Worm (Caenorhabditis elegans) whole organism, mixed stage, embryonic: Measurements from ENCODE around the gene nhr-54.

Experiments used
- M03D4.4 ChIP-seq: sonication (generic microtip); optimal IDR thresholded peaks from 2 replicates; lab custom pipeline; 2017; ENCODE audit warnings: mild to moderate bottlenecking, missing genetic modification characterization, missing compliant biosample characterization
- bed-3 ChIP-seq: fragments of 200-800 bp; sonication (Bioruptor generic); optimal IDR thresholded peaks from 3 replicates; lab custom pipeline; 2018; ENCODE audit warnings: mild to moderate bottlenecking, missing genetic modification characterization, moderate library complexity, missing compliant biosample characterization
- blmp-1 ChIP-seq: fragments of 150-350 bp; optimal IDR thresholded peaks from 2 replicates; lab custom pipeline; 2014; ENCODE audit warnings: missing biosample characterization, missing genetic modification characterization
- ceh-39 ChIP-seq: fragments of 150-350 bp; optimal IDR thresholded peaks from 2 replicates; lab custom pipeline; 2014; ENCODE audit warnings: missing biosample characterization, missing genetic modification characterization
- ceh-43 ChIP-seq: fragments of 200-800 bp; sonication (Bioruptor generic); optimal IDR thresholded peaks from 2 replicates; lab custom pipeline; 2018; ENCODE audit warnings: mild to moderate bottlenecking, missing genetic modification characterization, moderate library complexity, missing compliant biosample characterization
- ceh-83 ChIP-seq: fragments of 200-800 bp; sonication (Bioruptor generic); optimal IDR thresholded peaks from 2 replicates; lab custom pipeline; 2018; ENCODE audit warnings: mild to moderate bottlenecking, missing genetic modification characterization, missing compliant biosample characterization
- ces-1 ChIP-seq: fragments of 150-350 bp; optimal IDR thresholded peaks from 2 replicates; lab custom pipeline; 2014; ENCODE audit warnings: missing biosample characterization, missing genetic modification reagents, missing genetic modification characterization
- cnd-1 ChIP-seq: fragments of 200-800 bp; sonication (Bioruptor generic); optimal IDR thresholded peaks from 2 replicates; lab custom pipeline; 2018; ENCODE audit warnings: mild to moderate bottlenecking, missing genetic modification characterization, missing compliant biosample characterization
- drap-1 ChIP-seq: fragments of 200-800 bp; sonication (Bioruptor generic); optimal IDR thresholded peaks from 3 replicates; lab custom pipeline; 2018; ENCODE audit warnings: mild to moderate bottlenecking, missing genetic modification characterization, missing compliant biosample characterization
- elt-1 ChIP-seq: sonication (generic microtip); optimal IDR thresholded peaks from 2 replicates; lab custom pipeline; 2017; ENCODE audit warnings: missing genetic modification characterization, mild to moderate bottlenecking, missing compliant biosample characterization, antibody characterized with exemption, moderate library complexity, borderline replicate concordance; ENCODE audit not compliant: insufficient read depth
- elt-3 ChIP-seq: fragments of 150-350 bp; optimal IDR thresholded peaks from 2 replicates; lab custom pipeline; 2014; ENCODE audit warnings: missing biosample characterization, missing genetic modification characterization
- flh-1 ChIP-seq: fragments of 200-800 bp; sonication (Bioruptor generic); optimal IDR thresholded peaks from 2 replicates; lab custom pipeline; 2018; ENCODE audit warnings: mild to moderate bottlenecking, missing genetic modification characterization, moderate library complexity, missing compliant biosample characterization
- ham-2 ChIP-seq: fragments of 200-800 bp; sonication (Bioruptor generic); optimal IDR thresholded peaks from 2 replicates; lab custom pipeline; 2018; ENCODE audit warnings: mild to moderate bottlenecking, missing genetic modification characterization, missing compliant biosample characterization
- hlh-1 ChIP-seq: fragments of 150-350 bp; optimal IDR thresholded peaks from 2 replicates; lab custom pipeline; 2014; ENCODE audit warnings: missing biosample characterization, missing genetic modification reagents, missing genetic modification characterization
- lin-13 ChIP-seq: fragments of 150-350 bp; optimal IDR thresholded peaks from 2 replicates; lab custom pipeline; 2014; ENCODE audit warnings: missing biosample characterization, missing genetic modification characterization
- lin-32 ChIP-seq: fragments of 200-800 bp; sonication (Bioruptor generic); optimal IDR thresholded peaks from 2 replicates; lab custom pipeline; 2018; ENCODE audit warnings: mild to moderate bottlenecking, missing genetic modification characterization, missing compliant biosample characterization
- lsy-2 ChIP-seq: fragments of 150-350 bp; optimal IDR thresholded peaks from 2 replicates; lab custom pipeline; 2014; ENCODE audit warnings: missing biosample characterization, missing genetic modification characterization
- mab-5 ChIP-seq: fragments of 150-350 bp; optimal IDR thresholded peaks from 2 replicates; lab custom pipeline; 2014; ENCODE audit warnings: missing biosample characterization, missing genetic modification characterization
- mep-1 ChIP-seq: fragments of 150-350 bp; optimal IDR thresholded peaks from 2 replicates; lab custom pipeline; 2017; ENCODE audit warnings: missing biosample characterization, missing genetic modification reagents, missing genetic modification characterization, inconsistent platforms
- mls-2 ChIP-seq: sonication (generic microtip); optimal IDR thresholded peaks from 2 replicates; lab custom pipeline; 2016; ENCODE audit warnings: mild to moderate bottlenecking, missing genetic modification characterization, moderate library complexity, missing compliant biosample characterization
- nhr-12 ChIP-seq: fragments of 150-350 bp; optimal IDR thresholded peaks from 2 replicates; lab custom pipeline; 2014; ENCODE audit warnings: missing biosample characterization, missing genetic modification characterization
- nhr-2 ChIP-seq: fragments of 150-350 bp; optimal IDR thresholded peaks from 2 replicates; lab custom pipeline; 2014; ENCODE audit warnings: missing biosample characterization, missing genetic modification characterization
- nhr-237 ChIP-seq: fragments of 150-350 bp; optimal IDR thresholded peaks from 2 replicates; lab custom pipeline; 2014; ENCODE audit warnings: missing biosample characterization, missing genetic modification characterization
- nhr-28 ChIP-seq: fragments of 150-350 bp; optimal IDR thresholded peaks from 2 replicates; lab custom pipeline; 2014; ENCODE audit warnings: missing biosample characterization, missing genetic modification characterization
- nhr-76 ChIP-seq: sonication (generic microtip); optimal IDR thresholded peaks from 2 replicates; lab custom pipeline; 2017; ENCODE audit warnings: missing biosample characterization, missing genetic modification characterization
- pha-4 ChIP-seq: fragments of 150-350 bp; optimal IDR thresholded peaks from 2 replicates; lab custom pipeline; 2018; ENCODE audit warnings: missing biosample characterization, missing genetic modification reagents, missing genetic modification characterization
- sem-2 ChIP-seq: fragments of 200-800 bp; sonication (Bioruptor generic); optimal IDR thresholded peaks from 2 replicates; lab custom pipeline; 2018; ENCODE audit warnings: mild to moderate bottlenecking, missing genetic modification characterization, missing compliant biosample characterization
- snpc-4 ChIP-seq: fragments of 150-350 bp; optimal IDR thresholded peaks from 2 replicates; lab custom pipeline; 2014; ENCODE audit warnings: missing biosample characterization, missing genetic modification characterization
- sptf-1 ChIP-seq: sonication (generic microtip); optimal IDR thresholded peaks from 2 replicates; lab custom pipeline; 2017; ENCODE audit warnings: mild to moderate bottlenecking, missing genetic modification characterization, moderate library complexity, missing compliant biosample characterization
- tbx-8 ChIP-seq: fragments of 200-800 bp; sonication (Bioruptor generic); optimal IDR thresholded peaks from 2 replicates; lab custom pipeline; 2018; ENCODE audit warnings: mild to moderate bottlenecking, missing genetic modification characterization, moderate library complexity, missing compliant biosample characterization
- unc-120 ChIP-seq: sonication (generic microtip); optimal IDR thresholded peaks from 2 replicates; lab custom pipeline; 2017; ENCODE audit warnings: missing genetic modification characterization, missing compliant biosample characterization; ENCODE audit not compliant: poor library complexity, severe bottlenecking
- unc-39 ChIP-seq: fragments of 150-350 bp; optimal IDR thresholded peaks from 2 replicates; lab custom pipeline; 2014; ENCODE audit warnings: missing biosample characterization, missing genetic modification characterization
- unc-62 ChIP-seq: fragments of 150-350 bp; optimal IDR thresholded peaks from 2 replicates; lab custom pipeline; 2014; ENCODE audit warnings: missing biosample characterization, missing genetic modification reagents, missing genetic modification characterization
- zip-8 ChIP-seq: fragments of 150-350 bp; optimal IDR thresholded peaks from 2 replicates; lab custom pipeline; 2014; ENCODE audit warnings: missing biosample characterization, missing genetic modification characterization
- ztf-11 ChIP-seq: fragments of 150-350 bp; optimal IDR thresholded peaks from 2 replicates; lab custom pipeline; 2014; ENCODE audit warnings: missing biosample characterization, missing genetic modification characterization

nhr-54 gene

ce11 chrV:16503164-16503563 lies 2.6 kb downstream of the nhr-54 start, which contains the start of gene F36D3.14:
F36D3.14 (minus strand) TSS chrV:16503264.
- TF ChIP-seq unc-39 = no peak
- TF ChIP-seq ceh-39 (tag; lab: Kevin White, UChicago) = no peak
- TF ChIP-seq lin-13 (tag; lab: Kevin White, UChicago) = no peak
- no peak for TF ChIP-seq hlh-1
- no peak for TF ChIP-seq sem-2 (GFP tag; lab: Kevin White, UChicago)
- TF ChIP-seq mls-2 (tag; lab: Kevin White, UChicago) = no peak
- no peak for TF ChIP-seq ceh-83 (GFP tag; lab: Kevin White, UChicago)
- TF ChIP-seq nhr-28 (tag; lab: Kevin White, UChicago) = no peak
- no peak for TF ChIP-seq pha-4 (tag; lab: Kevin White, UChicago)

- TF ChIP-seq ham-2 (GFP tag; lab: Kevin White, UChicago) = no peak
- TF ChIP-seq ztf-11 (tag; lab: Kevin White, UChicago) = no peak
- peak; percentile 34 for TF ChIP-seq pha-4 (tag; lab: Kevin White, UChicago)
- no peak for TF ChIP-seq mab-5 (tag; lab: Kevin White, UChicago)
- TF ChIP-seq tbx-8 (GFP tag; lab: Kevin White, UChicago) = no peak
- no peak for TF ChIP-seq unc-120 (tag; lab: Kevin White, UChicago)
- TF ChIP-seq lin-32 (GFP tag; lab: Kevin White, UChicago) = no peak
- TF ChIP-seq nhr-76 (tag; lab: Kevin White, UChicago) = no peak
- no peak for TF ChIP-seq lin-13 (tag; lab: Kevin White, UChicago)
- TF ChIP-seq lsy-2 = peak; percentile 45
- no peak for TF ChIP-seq bed-3 (GFP tag; lab: Kevin White, UChicago)
- TF ChIP-seq hlh-1 = peak; percentile 50
- TF ChIP-seq ceh-39 (tag; lab: Kevin White, UChicago) = no peak
- no peak for TF ChIP-seq nhr-12
- no peak for TF ChIP-seq unc-39
- no peak for TF ChIP-seq ceh-83 (GFP tag; lab: Kevin White, UChicago)
- peak; percentile 20 for TF ChIP-seq ces-1 (GFP tag; lab: Kevin White, UChicago)
- TF ChIP-seq unc-62 (GFP tag; lab: Kevin White, UChicago) = no peak
- TF ChIP-seq cnd-1 (tag; lab: Kevin White, UChicago) = no peak
- TF ChIP-seq M03D4.4 (tag; lab: Kevin White, UChicago) = no peak
- TF ChIP-seq mep-1 (tag; lab: Kevin White, UChicago) = peak; percentile 44
- TF ChIP-seq nhr-28 (tag; lab: Kevin White, UChicago) = no peak
- TF ChIP-seq elt-3 (tag; lab: Kevin White, UChicago) = no peak
- no peak for TF ChIP-seq mls-2 (tag; lab: Kevin White, UChicago)
- no peak for TF ChIP-seq sem-2 (GFP tag; lab: Kevin White, UChicago)
- TF ChIP-seq ceh-43 (GFP tag; lab: Kevin White, UChicago) = no peak
- TF ChIP-seq elt-1 (tag; lab: Kevin White, UChicago) = no peak
- TF ChIP-seq blmp-1 (tag; lab: Kevin White, UChicago) = no peak
- TF ChIP-seq sptf-1 (tag; lab: Kevin White, UChicago) = no peak
- no peak for TF ChIP-seq nhr-2
- TF ChIP-seq nhr-237 (tag; lab: Kevin White, UChicago) = no peak
- no peak for TF ChIP-seq drap-1 (GFP tag; lab: Kevin White, UChicago)
- TF ChIP-seq zip-8 (tag; lab: Kevin White, UChicago) = no peak
- no peak for TF ChIP-seq snpc-4 (tag; lab: Kevin White, UChicago)
- TF ChIP-seq flh-1 (GFP tag; lab: Kevin White, UChicago) = no peak
Observed at ce11 chrV:16499006-16499405, 6.7 kb downstream of the nhr-54 start, which contains the start of gene F36D3.1. F36D3.1 (plus strand) TSS chrV:16499352.

ce11 chrV:16497504-16497903 lies 8.2 kb downstream of the nhr-54 start, which contains the start of gene srh-136:
srh-136 (minus strand) TSS chrV:16497596.
- no peak for TF ChIP-seq ceh-83 (GFP tag; lab: Kevin White, UChicago)
- TF ChIP-seq lin-13 (tag; lab: Kevin White, UChicago) = no peak
- TF ChIP-seq unc-62 (GFP tag; lab: Kevin White, UChicago) = no peak
- TF ChIP-seq ham-2 (GFP tag; lab: Kevin White, UChicago) = no peak
- no peak for TF ChIP-seq nhr-12
- no peak for TF ChIP-seq blmp-1 (tag; lab: Kevin White, UChicago)
- no peak for TF ChIP-seq elt-3 (tag; lab: Kevin White, UChicago)
- no peak for TF ChIP-seq hlh-1
- no peak for TF ChIP-seq bed-3 (GFP tag; lab: Kevin White, UChicago)
- no peak for TF ChIP-seq lin-32 (GFP tag; lab: Kevin White, UChicago)
- no peak for TF ChIP-seq nhr-237 (tag; lab: Kevin White, UChicago)
- TF ChIP-seq cnd-1 (tag; lab: Kevin White, UChicago) = no peak
- TF ChIP-seq pha-4 (tag; lab: Kevin White, UChicago) = no peak
- TF ChIP-seq unc-39 = no peak
- TF ChIP-seq drap-1 (GFP tag; lab: Kevin White, UChicago) = no peak
- no peak for TF ChIP-seq elt-1 (tag; lab: Kevin White, UChicago)
